Fruit fly (Drosophila melanogaster): ENCODE data around the gene CG3407.

Gene CG3407

DNA sequence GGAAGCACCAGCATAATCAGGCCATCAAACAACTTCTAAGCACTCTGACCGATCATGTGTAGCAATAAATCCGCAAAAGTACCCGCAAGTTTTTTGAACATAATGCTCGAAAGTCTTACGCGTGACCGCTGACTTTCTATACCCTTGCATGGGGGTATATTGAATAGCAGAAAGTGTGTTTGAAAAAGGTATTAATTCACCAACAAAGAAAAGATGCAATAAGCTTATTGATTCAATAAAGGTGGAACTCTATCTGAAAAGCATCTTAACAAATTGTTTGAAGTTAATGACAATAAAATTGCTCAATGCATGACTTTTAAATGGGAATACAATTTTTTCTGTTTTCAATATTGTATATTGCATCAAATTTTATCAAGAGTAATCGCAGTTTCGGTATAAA, 18.5 kb upstream of the CG3407 start (continued):
- no peak for TF ChIP-seq NfI (GFP tag; optimal IDR thresholded peaks at IDR 0.05)
- TF ChIP-seq E2f1 (GFP tag; IDR thresholded peaks at IDR 0.05), result no peak
- peak; percentile 5 for TF ChIP-seq CG17359 (tag; optimal IDR thresholded peaks at IDR 0.05)
- TF ChIP-seq ac (GFP tag; optimal IDR thresholded peaks at IDR 0.05), result no peak
- no peak for TF ChIP-seq CG17361 (GFP tag; IDR thresholded peaks at IDR 0.05)
- no peak for TF ChIP-seq CG5180 (GFP tag; optimal IDR thresholded peaks at IDR 0.05)
- no peak for TF ChIP-seq CG4730 (GFP tag; IDR thresholded peaks at IDR 0.05)
- TF ChIP-seq gcm (GFP tag; optimal IDR thresholded peaks at IDR 0.05), result peak; percentile 79
- no peak for TF ChIP-seq Stat92E (GFP tag; optimal IDR thresholded peaks at IDR 0.05)
- no peak for TF ChIP-seq da (GFP tag; optimal IDR thresholded peaks at IDR 0.05)
- no peak for TF ChIP-seq CG7987 (GFP tag; optimal IDR thresholded peaks at IDR 0.05)
- peak; percentile 54 for TF ChIP-seq gem (tag; optimal IDR thresholded peaks at IDR 0.05)
- TF ChIP-seq CG2678 (tag; optimal IDR thresholded peaks at IDR 0.05), result peak; percentile 35
- peak; percentile 21; the same call in 1 of the 3 replicates for TF ChIP-seq row (GFP tag; IDR thresholded peaks at IDR 0.05)
- no peak for TF ChIP-seq Oaz (GFP tag; IDR thresholded peaks at IDR 0.05)
- TF ChIP-seq sna (GFP tag; IDR thresholded peaks at IDR 0.05; ENCODE audit: partially characterized antibody), result no peak
- TF ChIP-seq CG12219 (GFP tag; optimal IDR thresholded peaks at IDR 0.05), result no peak
- no peak for TF ChIP-seq Drgx (GFP tag; IDR thresholded peaks at IDR 0.05)
- no peak for TF ChIP-seq CG6765 (GFP tag; optimal IDR thresholded peaks at IDR 0.05)
- no peak for TF ChIP-seq Usf (GFP tag; optimal IDR thresholded peaks at IDR 0.05)
- no peak for TF ChIP-seq exex (tag; optimal IDR thresholded peaks at IDR 0.05)
- peak; percentile 35 for TF ChIP-seq grau (tag; optimal IDR thresholded peaks at IDR 0.05)
- no peak for TF ChIP-seq sisA (GFP tag; IDR thresholded peaks at IDR 0.05)
- TF ChIP-seq sens (GFP tag), result peak; percentile 75
- no peak for TF ChIP-seq Hsf (GFP tag; optimal IDR thresholded peaks at IDR 0.05)
- no peak for TF ChIP-seq TFAM (GFP tag; optimal IDR thresholded peaks at IDR 0.05)
- TF ChIP-seq CG6689 (GFP tag; IDR thresholded peaks at IDR 0.05), result 0 out of 2 replicates have a peak, but pooled peaks have one; percentile 14
- peak; percentile 95 for TF ChIP-seq D19A (tag; optimal IDR thresholded peaks at IDR 0.05)
- TF ChIP-seq CG7963 (GFP tag; IDR thresholded peaks at IDR 0.05; ENCODE audit: partially characterized antibody), result no peak
- TF ChIP-seq Sox102F (GFP tag; optimal IDR thresholded peaks at IDR 0.05), result peak; percentile 21
- no peak for TF ChIP-seq crol (GFP tag; IDR thresholded peaks at IDR 0.05)
- no peak for TF ChIP-seq oc (tag; optimal IDR thresholded peaks at IDR 0.05)
- peak; percentile 26 for TF ChIP-seq slp2 (GFP tag; optimal IDR thresholded peaks at IDR 0.05)
- TF ChIP-seq CG13894 (tag; optimal IDR thresholded peaks at IDR 0.05), result no peak
- TF ChIP-seq Ravus (GFP tag; IDR thresholded peaks at IDR 0.05), result no peak
- no peak for TF ChIP-seq CG14667 (GFP tag; IDR thresholded peaks at IDR 0.05)
- TF ChIP-seq CG2712 (tag; optimal IDR thresholded peaks at IDR 0.05), result peak; percentile 26
- no peak for TF ChIP-seq CG11696 (GFP tag; IDR thresholded peaks at IDR 0.05)

- no peak for TF ChIP-seq kni (GFP tag; optimal IDR thresholded peaks at IDR 0.05)
- TF ChIP-seq CG9876 (GFP tag; optimal IDR thresholded peaks at IDR 0.05), result no peak
- no peak for TF ChIP-seq Nf-YB (GFP tag; optimal IDR thresholded peaks at IDR 0.05)
- TF ChIP-seq nom (GFP tag; optimal IDR thresholded peaks at IDR 0.05), result no peak
- TF ChIP-seq CG8388 (GFP tag; optimal IDR thresholded peaks at IDR 0.05), result no peak
- TF ChIP-seq Ssrp (tag; optimal IDR thresholded peaks at IDR 0.05), result no peak
- TF ChIP-seq HHEX (GFP tag; optimal IDR thresholded peaks at IDR 0.05), result no peak
- no peak for TF ChIP-seq wek (GFP tag; optimal IDR thresholded peaks at IDR 0.05)
- no peak for TF ChIP-seq CG7987 (GFP tag; optimal IDR thresholded peaks at IDR 0.05)
- TF ChIP-seq Awh (GFP tag; IDR thresholded peaks at IDR 0.05), result no peak
- no peak for TF ChIP-seq CG4820 (GFP tag; optimal IDR thresholded peaks at IDR 0.05)
- no peak for TF ChIP-seq Sin3A (optimal IDR thresholded peaks at IDR 0.05)
- TF ChIP-seq Atf-2 (GFP tag; optimal IDR thresholded peaks at IDR 0.05), result no peak
- peak in 1 of 2 experiments; percentile 75 for TF ChIP-seq tll (GFP tag; optimal IDR thresholded peaks at IDR 0.05)
- peak; percentile 58 for TF ChIP-seq CG15479 (GFP tag; optimal IDR thresholded peaks at IDR 0.05)
- no peak for TF ChIP-seq CG6175 (GFP tag; IDR thresholded peaks at IDR 0.05)
These were observed 16.0 kb upstream of the CG3407 start for dm6 chr2L:3829220-3829619.

All from whole organism, embryonic.